Fruit fly (Drosophila melanogaster) whole organism, adult: Measurements from ENCODE around the gene mRpS23.

ENCODE experiments used
- CG11617 ChIP-seq: fragments of 200-800 bp; sonication (Bioruptor generic); optimal IDR thresholded peaks from 2 replicates; lab custom pipeline; 2017; ENCODE audit warnings: mild to moderate bottlenecking, missing biosample characterization, missing genetic modification reagents, missing genetic modification characterization
- CG12768 ChIP-seq: fragments of 200-800 bp; sonication (Bioruptor generic); optimal IDR thresholded peaks from 2 replicates; lab custom pipeline; 2017; ENCODE audit warnings: missing biosample characterization, missing genetic modification characterization, mild to moderate bottlenecking, moderate library complexity, missing genetic modification reagents
- CG14711 ChIP-seq: fragments of 200-800 bp; sonication (Bioruptor generic); optimal IDR thresholded peaks from 2 replicates; lab custom pipeline; 2018; ENCODE audit warnings: missing biosample characterization, mild to moderate bottlenecking, missing genetic modification characterization, moderate library complexity
- CG1620 ChIP-seq: fragments of 200-800 bp; sonication (Bioruptor generic); optimal IDR thresholded peaks from 2 replicates; lab custom pipeline; 2016; ENCODE audit warnings: missing biosample characterization, missing genetic modification characterization
- CG33017 ChIP-seq: fragments of 200-800 bp; sonication (Bioruptor generic); optimal IDR thresholded peaks from 2 replicates; lab custom pipeline; 2018; ENCODE audit warnings: missing biosample characterization, mild to moderate bottlenecking, missing genetic modification characterization, moderate library complexity
- CG5204 ChIP-seq: fragments of 200-800 bp; sonication (Bioruptor generic); optimal IDR thresholded peaks from 2 replicates; lab custom pipeline; 2016; ENCODE audit warnings: missing biosample characterization, missing genetic modification characterization
- CG7045 ChIP-seq: fragments of 200-800 bp; sonication (Bioruptor generic); optimal IDR thresholded peaks from 2 replicates; lab custom pipeline; 2017; ENCODE audit warnings: missing biosample characterization, mild to moderate bottlenecking, missing genetic modification characterization
- CG7101 ChIP-seq: fragments of 200-800 bp; sonication (Bioruptor generic); optimal IDR thresholded peaks from 2 replicates; lab custom pipeline; 2018; ENCODE audit warnings: missing biosample characterization, mild to moderate bottlenecking, missing genetic modification characterization, moderate library complexity
- Clk ChIP-seq: fragments of 200-800 bp; sonication (Bioruptor generic); optimal IDR thresholded peaks from 2 replicates; lab custom pipeline; 2017; ENCODE audit warnings: missing biosample characterization, missing genetic modification characterization
- Crg-1 ChIP-seq: fragments of 200-800 bp; sonication (Bioruptor generic); optimal IDR thresholded peaks from 2 replicates; lab custom pipeline; 2016; ENCODE audit warnings: missing biosample characterization, missing genetic modification characterization
- Hr96 ChIP-seq: fragments of 200-800 bp; sonication (Bioruptor generic); optimal IDR thresholded peaks from 2 replicates; lab custom pipeline; 2016; ENCODE audit warnings: missing biosample characterization, missing genetic modification characterization
- Mnt ChIP-seq: fragments of 200-800 bp; sonication (Bioruptor generic); optimal IDR thresholded peaks from 2 replicates; lab custom pipeline; 2016; ENCODE audit warnings: missing biosample characterization, mild to moderate bottlenecking, missing genetic modification characterization
- bab1 ChIP-seq: fragments of 200-800 bp; sonication (Bioruptor generic); optimal IDR thresholded peaks from 3 replicates; lab custom pipeline; 2019; ENCODE audit warnings: missing biosample characterization, mild to moderate bottlenecking, missing genetic modification characterization, moderate library complexity
- cic ChIP-seq: fragments of 200-800 bp; sonication (Bioruptor generic); optimal IDR thresholded peaks from 2 replicates; lab custom pipeline; 2017; ENCODE audit warnings: missing biosample characterization, mild to moderate bottlenecking, missing genetic modification characterization, moderate library complexity
- cnc ChIP-seq, 2 experiments: fragments of >200 bp; optimal IDR thresholded peaks; 2 replicates each; lab custom pipeline; 2017
- kay ChIP-seq: fragments of 200-800 bp; sonication (Bioruptor generic); peaks from one replicate; lab custom pipeline; 2016; ENCODE audit warnings: missing biosample characterization, missing genetic modification characterization, borderline replicate concordance
- ovo ChIP-seq: fragments of 200-800 bp; sonication (Bioruptor generic); optimal IDR thresholded peaks from 2 replicates; lab custom pipeline; 2016; ENCODE audit warnings: missing biosample characterization, missing genetic modification characterization
- pad ChIP-seq: fragments of 200-800 bp; sonication (Bioruptor generic); optimal IDR thresholded peaks from 3 replicates; lab custom pipeline; 2017; ENCODE audit warnings: missing biosample characterization, missing genetic modification characterization, mild to moderate bottlenecking, moderate library complexity, missing genetic modification reagents
- tj ChIP-seq: fragments of 200-800 bp; sonication (Bioruptor generic); optimal IDR thresholded peaks from 3 replicates; lab custom pipeline; 2017; ENCODE audit warnings: missing biosample characterization, mild to moderate bottlenecking, missing genetic modification characterization, moderate library complexity
- toe ChIP-seq: fragments of 200-800 bp; sonication (Bioruptor generic); optimal IDR thresholded peaks from 2 replicates; lab custom pipeline; 2016; ENCODE audit warnings: missing biosample characterization, missing genetic modification characterization

Gene mRpS23

dm6 chr2L:13807097-13807496, 27.8 kb downstream of the mRpS23 start:
- TF ChIP-seq Clk (GFP tag; lab: Kevin White, UChicago) = no peak
- TF ChIP-seq CG12768 (GFP tag; lab: Kevin White, UChicago) = peak; percentile 2

dm6 chr2L:13805170-13805569, 29.7 kb downstream of the mRpS23 start:
- TF ChIP-seq Crg-1 (GFP tag; lab: Kevin White, UChicago) (no peak), Mnt (GFP tag; lab: Kevin White, UChicago) (peak; percentile 52), cic (GFP tag; lab: Kevin White, UChicago) (peak; percentile 13)

dm6 chr2L:13804561-13805067, 30.3 kb downstream of the mRpS23 start:
- TF ChIP-seq cic (GFP tag; lab: Kevin White, UChicago) (peak; percentile 3), Mnt (GFP tag; lab: Kevin White, UChicago) (no peak)

- TF ChIP-seq cic (GFP tag; lab: Kevin White, UChicago) (no peak), kay (peak; percentile 90)
Observed at dm6 chr2L:13803805-13804560, 30.9 kb downstream of the mRpS23 start.

dm6 chr2L:13803032-13803661, 31.7 kb downstream of the mRpS23 start, which contains the start of gene CAH1:
TSS of gene CAH1 (plus strand) at chr2L:13803626.
- TF ChIP-seq CG11617 (GFP tag; lab: Kevin White, UChicago) = no peak
- no peak for TF ChIP-seq CG7045 (GFP tag; lab: Kevin White, UChicago)
- no peak for TF ChIP-seq bab1 (GFP tag; lab: Kevin White, UChicago)
- TF ChIP-seq Mnt (GFP tag; lab: Kevin White, UChicago) = peak; percentile 11
- TF ChIP-seq cic (GFP tag; lab: Kevin White, UChicago) = peak; percentile 52
- TF ChIP-seq tj (GFP tag; lab: Kevin White, UChicago) = peak; percentile 32
- peak; percentile 70 for TF ChIP-seq CG12768 (GFP tag; lab: Kevin White, UChicago)
- TF ChIP-seq CG33017 = peak; percentile 1
- TF ChIP-seq toe (GFP tag; lab: Kevin White, UChicago) = no peak
- TF ChIP-seq cnc (optimal IDR thresholded peaks at IDR 0.05; lab: Kevin White, UChicago) = peak in 1 of 2 experiments; percentile 37
- TF ChIP-seq ovo (GFP tag; lab: Kevin White, UChicago) = peak; percentile 23

- TF ChIP-seq Mnt (GFP tag; lab: Kevin White, UChicago) (peak; percentile 35), Crg-1 (GFP tag; lab: Kevin White, UChicago) (no peak), cic (GFP tag; lab: Kevin White, UChicago) (peak; percentile 51), CG12768 (GFP tag; lab: Kevin White, UChicago) (peak; percentile 58)
Observed at dm6 chr2L:13802075-13802639, 32.7 kb downstream of the mRpS23 start.

- peak; percentile 60 for TF ChIP-seq cic (GFP tag; lab: Kevin White, UChicago)
- no peak for TF ChIP-seq bab1 (GFP tag; lab: Kevin White, UChicago)
- TF ChIP-seq CG14711 (tag; lab: Kevin White, UChicago) = no peak
- no peak for TF ChIP-seq ovo (GFP tag; lab: Kevin White, UChicago)
- TF ChIP-seq tj (GFP tag; lab: Kevin White, UChicago) = no peak
- TF ChIP-seq CG1620 = no peak
- no peak for TF ChIP-seq Hr96 (GFP tag; lab: Kevin White, UChicago)
- TF ChIP-seq CG33017 = peak; percentile 40
- TF ChIP-seq CG7101 = peak; percentile 61
- TF ChIP-seq CG11617 (GFP tag; lab: Kevin White, UChicago) = no peak
- TF ChIP-seq Clk (GFP tag; lab: Kevin White, UChicago) = no peak
- TF ChIP-seq toe (GFP tag; lab: Kevin White, UChicago) = no peak
- TF ChIP-seq Crg-1 (GFP tag; lab: Kevin White, UChicago) = peak; percentile 12
- TF ChIP-seq Mnt (GFP tag; lab: Kevin White, UChicago) = no peak
- no peak for TF ChIP-seq CG5204 (GFP tag; lab: Kevin White, UChicago)
- TF ChIP-seq CG12768 (GFP tag; lab: Kevin White, UChicago) = peak; percentile 16
- peak; percentile 47 for TF ChIP-seq CG7045 (GFP tag; lab: Kevin White, UChicago)
- no peak for TF ChIP-seq cnc (optimal IDR thresholded peaks at IDR 0.05; lab: Kevin White, UChicago)
- no peak for TF ChIP-seq kay
- TF ChIP-seq pad = no peak
Observed at dm6 chr2L:13801166-13801565, 33.7 kb downstream of the mRpS23 start.
